Fruit fly (Drosophila melanogaster): Measurements from ENCODE around the gene CG14777.

Gene CG14777

DNA sequence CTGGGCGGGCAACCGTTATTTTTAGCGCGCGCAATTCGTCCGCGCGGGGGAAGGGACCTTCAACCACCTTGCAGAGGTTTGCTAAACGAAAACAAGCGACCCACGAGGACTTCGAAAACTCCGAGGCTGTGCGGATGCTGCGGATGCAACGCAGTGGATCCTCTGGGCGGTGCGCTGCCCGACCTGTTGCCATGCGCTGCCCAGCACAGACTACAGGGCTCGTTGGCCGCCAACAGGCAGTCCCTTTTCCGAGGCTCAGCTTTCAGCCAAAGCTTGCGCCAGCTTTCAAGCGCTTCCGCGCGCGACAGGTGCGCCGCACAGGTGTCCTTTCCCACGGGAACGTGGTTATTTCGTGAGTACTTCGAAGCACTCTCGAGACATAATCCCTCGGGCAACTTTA lies 10.5 kb downstream of the CG14777 start:
- TF ChIP-seq CG12605 (GFP tag; IDR thresholded peaks at IDR 0.05), result peak; percentile 56; the same call in 1 of the 2 replicates
- TF ChIP-seq CG13204 (GFP tag; optimal IDR thresholded peaks at IDR 0.05), result no peak

dm6 chrX:1476848-1477247 lies 10.9 kb downstream of the CG14777 start, which contains the start of the genes Rab27 and mei-38:
Gene Rab27, minus strand, starts transcription at chrX:1476974.
Gene mei-38, plus strand, starts transcription at chrX:1477063.
- TF ChIP-seq Ets98B (GFP tag; IDR thresholded peaks at IDR 0.05), result peak; percentile 21
- 0 out of 3 replicates have a peak, but pooled peaks have one; percentile 37 for TF ChIP-seq CG4496 (GFP tag; IDR thresholded peaks at IDR 0.05)
- TF ChIP-seq CG8159 (tag; optimal IDR thresholded peaks at IDR 0.05), result no peak

- TF ChIP-seq CG8159 (tag; optimal IDR thresholded peaks at IDR 0.05) (peak; percentile 16), CG8301 (tag; optimal IDR thresholded peaks at IDR 0.05) (no peak), fd96Ca (GFP tag; IDR thresholded peaks at IDR 0.05) (peak; percentile 28; the same call in 1 of the 3 replicates), CG4496 (GFP tag; IDR thresholded peaks at IDR 0.05) (peak; percentile 60)
Measured at dm6 chrX:1478276-1479122, 12.6 kb downstream of the CG14777 start, which contains the start of gene rush. Gene rush, plus strand, starts transcription at chrX:1478552.

DNA sequence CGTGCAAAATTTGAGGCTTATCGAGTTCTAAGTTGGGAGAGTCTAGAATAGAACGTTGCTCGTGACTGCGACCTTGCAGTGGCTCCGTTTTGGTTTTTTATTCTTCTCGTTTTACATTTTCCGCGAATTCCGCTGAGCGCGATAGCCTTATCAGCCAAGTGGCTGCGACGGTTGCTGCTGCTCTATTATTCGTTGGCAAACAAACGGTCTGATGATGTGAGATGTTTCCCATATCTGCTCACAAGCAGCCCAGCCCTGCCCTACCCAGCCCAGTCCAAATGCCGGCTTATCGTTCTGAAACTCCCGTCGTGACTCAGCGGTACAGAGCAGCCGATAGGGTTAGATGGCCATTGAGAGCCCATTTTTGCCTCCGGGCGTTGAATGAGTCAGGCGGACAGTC lies 14.5 kb downstream of the CG14777 start:
- TF ChIP-seq Pif1B (GFP tag; optimal IDR thresholded peaks at IDR 0.05) (no peak), CG32121 (GFP tag; IDR thresholded peaks at IDR 0.05) (no peak), CG10348 (GFP tag; IDR thresholded peaks at IDR 0.05) (no peak), gl (tag; optimal IDR thresholded peaks at IDR 0.05) (no peak), CG4496 (GFP tag; IDR thresholded peaks at IDR 0.05) (no peak), rn (GFP tag; IDR thresholded peaks at IDR 0.05) (no peak), CG9948 (tag; optimal IDR thresholded peaks at IDR 0.05) (no peak), CG17806 (tag; optimal IDR thresholded peaks at IDR 0.05) (no peak), EcR (GFP tag; optimal IDR thresholded peaks at IDR 0.05) (no peak), CG15710 (tag; optimal IDR thresholded peaks at IDR 0.05) (no peak), Snoo (tag; optimal IDR thresholded peaks at IDR 0.05) (no peak), CG8159 (tag; optimal IDR thresholded peaks at IDR 0.05) (no peak), CG14655 (GFP tag; optimal IDR thresholded peaks at IDR 0.05) (no peak), Ets98B (GFP tag; IDR thresholded peaks at IDR 0.05) (no peak), fd96Ca (GFP tag; IDR thresholded peaks at IDR 0.05) (no peak), CG13204 (GFP tag; optimal IDR thresholded peaks at IDR 0.05) (no peak)

dm6 chrX:1482840-1483518 lies 17.0 kb downstream of the CG14777 start, which contains the start of the genes sta and inc:
Gene sta, minus strand, starts transcription at chrX:1483413.
Gene inc, plus strand, starts transcription at chrX:1483479.
- TF ChIP-seq CG17806 (tag; optimal IDR thresholded peaks at IDR 0.05) (no peak), D1 (tag; optimal IDR thresholded peaks at IDR 0.05) (no peak), rn (GFP tag; IDR thresholded peaks at IDR 0.05) (no peak), fd96Ca (GFP tag; IDR thresholded peaks at IDR 0.05) (peak; percentile 51; the same call in 1 of the 3 replicates), Ets98B (GFP tag; IDR thresholded peaks at IDR 0.05) (peak; percentile 40; the same call in 1 of the 2 replicates), Snoo (tag; optimal IDR thresholded peaks at IDR 0.05) (peak; percentile 77), CG12605 (GFP tag; IDR thresholded peaks at IDR 0.05) (peak; percentile 46), CG10348 (GFP tag; IDR thresholded peaks at IDR 0.05) (no peak), gl (tag; optimal IDR thresholded peaks at IDR 0.05) (peak; percentile 41), CG32121 (GFP tag; IDR thresholded peaks at IDR 0.05) (no peak), CG9948 (tag; optimal IDR thresholded peaks at IDR 0.05) (peak; percentile 21), CG34367 (tag; optimal IDR thresholded peaks at IDR 0.05) (peak; percentile 44), Pif1B (GFP tag; optimal IDR thresholded peaks at IDR 0.05) (no peak), CG13204 (GFP tag; optimal IDR thresholded peaks at IDR 0.05) (peak; percentile 41), CG8301 (tag; optimal IDR thresholded peaks at IDR 0.05) (peak; percentile 16), CG8159 (tag; optimal IDR thresholded peaks at IDR 0.05) (peak; percentile 43), CG4496 (GFP tag; IDR thresholded peaks at IDR 0.05) (peak; percentile 69), Pif1A (GFP tag; optimal IDR thresholded peaks at IDR 0.05) (peak; percentile 30), CG14655 (GFP tag; optimal IDR thresholded peaks at IDR 0.05) (no peak), EcR (GFP tag; optimal IDR thresholded peaks at IDR 0.05) (no peak), CG15710 (tag; optimal IDR thresholded peaks at IDR 0.05) (peak; percentile 38)

dm6 chrX:1507751-1508150 lies 41.8 kb downstream of the CG14777 start, which contains the start of gene Nmdar2:
Gene Nmdar2, minus strand, starts transcription at chrX:1507809.
- TF ChIP-seq CG17806 (tag; optimal IDR thresholded peaks at IDR 0.05), result no peak
- TF ChIP-seq Pif1B (GFP tag; optimal IDR thresholded peaks at IDR 0.05), result no peak
- TF ChIP-seq CG10348 (GFP tag; IDR thresholded peaks at IDR 0.05), result no peak
- no peak for TF ChIP-seq Ets98B (GFP tag; IDR thresholded peaks at IDR 0.05)
- TF ChIP-seq CG15710 (tag; optimal IDR thresholded peaks at IDR 0.05), result no peak
- no peak for TF ChIP-seq fd96Ca (GFP tag; IDR thresholded peaks at IDR 0.05)
- TF ChIP-seq CG13204 (GFP tag; optimal IDR thresholded peaks at IDR 0.05), result no peak
- no peak for TF ChIP-seq EcR (GFP tag; optimal IDR thresholded peaks at IDR 0.05)
- no peak for TF ChIP-seq gl (tag; optimal IDR thresholded peaks at IDR 0.05)
- no peak for TF ChIP-seq D1 (tag; optimal IDR thresholded peaks at IDR 0.05)
- TF ChIP-seq Pif1A (GFP tag; optimal IDR thresholded peaks at IDR 0.05), result no peak

Data from whole organism, pupa.